Fruit fly (Drosophila melanogaster): Measurements from ENCODE around the gene spen.

spen gene

dm6 chr2L:120492-121455, 38.1 kb upstream of the spen start (continued):
- no peak for TF ChIP-seq prd (optimal IDR thresholded peaks at IDR 0.05)
- no peak for TF ChIP-seq prd (GFP tag; IDR thresholded peaks at IDR 0.05)
- no peak for TF ChIP-seq Adf1 (GFP tag; IDR thresholded peaks at IDR 0.05)
- TF ChIP-seq sug (tag; optimal IDR thresholded peaks at IDR 0.05): peak; percentile 61
- no peak for TF ChIP-seq usp (GFP tag; optimal IDR thresholded peaks at IDR 0.05)
- no peak for TF ChIP-seq CG10959 (GFP tag; IDR thresholded peaks at IDR 0.05)
- TF ChIP-seq Side (GFP tag; optimal IDR thresholded peaks at IDR 0.05): no peak
- TF ChIP-seq pho (GFP tag; optimal IDR thresholded peaks at IDR 0.05): no peak
- peak; percentile 3 for TF ChIP-seq CG6254 (GFP tag; optimal IDR thresholded peaks at IDR 0.05)
- TF ChIP-seq CrebB (tag; optimal IDR thresholded peaks at IDR 0.05): no peak
- peak; percentile 44 for TF ChIP-seq CG2120 (GFP tag; optimal IDR thresholded peaks at IDR 0.05)
- no peak for TF ChIP-seq bbx (GFP tag; IDR thresholded peaks at IDR 0.05; ENCODE audit: partially characterized antibody)
- TF ChIP-seq CG9609 (GFP tag; optimal IDR thresholded peaks at IDR 0.05): no peak
- no peak for TF ChIP-seq Bdp1 (GFP tag; optimal IDR thresholded peaks at IDR 0.05)
- no peak for TF ChIP-seq hb (GFP tag; IDR thresholded peaks at IDR 0.05; ENCODE audit: partially characterized antibody)
- peak; percentile 31; the same call in 1 of the 3 replicates for TF ChIP-seq CG2199 (GFP tag; IDR thresholded peaks at IDR 0.05)
- TF ChIP-seq CG11723 (GFP tag; optimal IDR thresholded peaks at IDR 0.05): no peak
- TF ChIP-seq CG11456 (GFP tag; IDR thresholded peaks at IDR 0.05): 0 out of 3 replicates have a peak, but pooled peaks have one; percentile 11
- TF ChIP-seq CG34376 (GFP tag; optimal IDR thresholded peaks at IDR 0.05): peak; percentile 81
- TF ChIP-seq CG18599 (GFP tag; optimal IDR thresholded peaks at IDR 0.05): peak; percentile 29
- TF ChIP-seq Eip74EF (GFP tag; optimal IDR thresholded peaks at IDR 0.05): peak in 1 of 2 experiments; percentile 51
- 0 out of 4 replicates have a peak, but pooled peaks have one; percentile 51 for TF ChIP-seq chinmo (GFP tag; IDR thresholded peaks at IDR 0.05; ENCODE audit: partially characterized antibody)
- peak; percentile 18; the same call in 1 of the 2 replicates for TF ChIP-seq slbo (GFP tag; IDR thresholded peaks at IDR 0.05)
- peak; percentile 11 for TF ChIP-seq grau (tag; optimal IDR thresholded peaks at IDR 0.05)
- TF ChIP-seq tin (GFP tag; optimal IDR thresholded peaks at IDR 0.05): no peak
- TF ChIP-seq CG2678 (tag; optimal IDR thresholded peaks at IDR 0.05): peak; percentile 11
- TF ChIP-seq Rfx (GFP tag; IDR thresholded peaks at IDR 0.05): peak; percentile 46
- no peak for TF ChIP-seq Hmr (GFP tag; optimal IDR thresholded peaks at IDR 0.05)
- TF ChIP-seq CG10462 (GFP tag; optimal IDR thresholded peaks at IDR 0.05): no peak
- no peak for TF ChIP-seq GATAe (GFP tag; conservative IDR thresholded peaks at IDR 0.05)
- TF ChIP-seq Atf-2 (GFP tag; optimal IDR thresholded peaks at IDR 0.05): no peak
- no peak for TF ChIP-seq Usf (GFP tag; optimal IDR thresholded peaks at IDR 0.05)
- no peak for TF ChIP-seq pan (optimal IDR thresholded peaks at IDR 0.05)
- TF ChIP-seq pan (GFP tag; optimal IDR thresholded peaks at IDR 0.05 in 1 of 2, IDR thresholded peaks at IDR 0.05 in 1 of 2): no peak
- peak; percentile 7 for TF ChIP-seq lab (GFP tag; optimal IDR thresholded peaks at IDR 0.05)
- no peak for TF ChIP-seq CG14050 (GFP tag; IDR thresholded peaks at IDR 0.05)
- no peak for TF ChIP-seq br (optimal IDR thresholded peaks at IDR 0.05)
- peak; percentile 19 for TF ChIP-seq CG7839 (tag; optimal IDR thresholded peaks at IDR 0.05)
- no peak for TF ChIP-seq Ets65A (GFP tag)
- peak; percentile 2 for TF ChIP-seq CG17568 (GFP tag; optimal IDR thresholded peaks at IDR 0.05)
- TF ChIP-seq p53 (GFP tag; optimal IDR thresholded peaks at IDR 0.05): no peak
- TF ChIP-seq CG34422 (GFP tag; IDR thresholded peaks at IDR 0.05): 0 out of 3 replicates have a peak, but pooled peaks have one; percentile 9
- no peak for TF ChIP-seq H15 (GFP tag; IDR thresholded peaks at IDR 0.05)
- peak; percentile 97 for TF ChIP-seq D19B (GFP tag; optimal IDR thresholded peaks at IDR 0.05)
- TF ChIP-seq CG1529 (GFP tag; optimal IDR thresholded peaks at IDR 0.05): no peak
- peak; percentile 7; the same call in 1 of the 2 replicates for TF ChIP-seq CG32532 (GFP tag; IDR thresholded peaks at IDR 0.05)
- TF ChIP-seq CG17361 (GFP tag; IDR thresholded peaks at IDR 0.05): peak; percentile 31; the same call in 1 of the 3 replicates
- no peak for TF ChIP-seq pzg (GFP tag; optimal IDR thresholded peaks at IDR 0.05)
- no peak for TF ChIP-seq sob (GFP tag; IDR thresholded peaks at IDR 0.05)
